Worm (Caenorhabditis elegans): ENCODE measurements around the gene srb-17.
A peak's percentile ranks its signal among the peaks of the same experiment; 100 is the strongest.

Gene srb-17

DNA sequence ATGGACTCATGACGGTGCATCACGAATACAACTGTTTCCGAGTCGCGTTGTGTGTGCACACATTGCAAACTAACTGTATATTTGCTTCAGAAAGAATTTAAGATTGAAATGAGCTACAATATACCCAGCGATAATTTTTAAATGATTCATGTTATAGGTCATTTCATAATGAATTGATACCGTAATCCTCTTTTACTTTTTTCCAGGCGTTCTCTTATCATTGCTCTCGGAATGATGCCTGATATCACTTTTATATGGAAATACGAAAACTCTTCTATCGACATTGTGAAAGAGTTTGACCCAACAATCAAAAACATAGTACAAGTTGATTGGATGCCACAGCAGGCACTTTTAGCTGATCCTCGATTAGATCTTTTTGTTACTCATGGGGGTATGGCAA, 9.4 kb upstream of the srb-17 start:
- peak; percentile 91 for TF ChIP-seq fos-1 (tag; optimal IDR thresholded peaks at IDR 0.05)
- TF ChIP-seq sma-9 (GFP tag; optimal IDR thresholded peaks at IDR 0.05), result peak; percentile 59
- TF ChIP-seq sma-9 (tag; optimal IDR thresholded peaks at IDR 0.05), result no peak
- no peak for TF ChIP-seq lin-13 (GFP tag; optimal IDR thresholded peaks at IDR 0.05)
- no peak for TF ChIP-seq ztf-4 (tag; optimal IDR thresholded peaks at IDR 0.05)
- TF ChIP-seq elt-1 (tag; optimal IDR thresholded peaks at IDR 0.05), result no peak

DNA sequence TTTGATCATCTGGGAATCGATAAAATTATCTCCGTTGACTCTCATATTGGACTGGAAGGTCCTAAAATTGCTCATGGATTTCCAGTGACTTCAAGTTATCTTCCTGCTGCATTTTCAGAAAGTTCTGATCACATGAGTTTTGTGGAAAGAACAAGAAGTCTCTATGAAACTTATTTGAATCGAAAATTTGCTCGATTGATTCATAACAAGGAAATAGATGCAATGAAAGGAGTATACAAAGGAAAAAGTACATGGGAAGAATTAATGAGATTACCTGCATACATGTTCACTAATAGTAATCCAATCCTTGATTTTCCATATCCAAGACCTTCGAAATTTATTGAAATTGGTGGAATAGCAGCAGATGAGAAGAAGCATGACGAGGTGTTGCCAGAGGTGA, 8.7 kb upstream of the srb-17 start:
- TF ChIP-seq dmd-4 (tag; optimal IDR thresholded peaks at IDR 0.05), result no peak
- no peak for TF ChIP-seq ama-1 (optimal IDR thresholded peaks at IDR 0.05)
- no peak for TF ChIP-seq blmp-1 (tag; optimal IDR thresholded peaks at IDR 0.05; ENCODE audit: insufficient read depth)
- TF ChIP-seq lin-13 (GFP tag; optimal IDR thresholded peaks at IDR 0.05), result no peak
- no peak for TF ChIP-seq nhr-129 (tag; optimal IDR thresholded peaks at IDR 0.05)
- TF ChIP-seq nhr-77 (tag; optimal IDR thresholded peaks at IDR 0.05), result no peak
- TF ChIP-seq nhr-11 (tag; optimal IDR thresholded peaks at IDR 0.05), result no peak

DNA sequence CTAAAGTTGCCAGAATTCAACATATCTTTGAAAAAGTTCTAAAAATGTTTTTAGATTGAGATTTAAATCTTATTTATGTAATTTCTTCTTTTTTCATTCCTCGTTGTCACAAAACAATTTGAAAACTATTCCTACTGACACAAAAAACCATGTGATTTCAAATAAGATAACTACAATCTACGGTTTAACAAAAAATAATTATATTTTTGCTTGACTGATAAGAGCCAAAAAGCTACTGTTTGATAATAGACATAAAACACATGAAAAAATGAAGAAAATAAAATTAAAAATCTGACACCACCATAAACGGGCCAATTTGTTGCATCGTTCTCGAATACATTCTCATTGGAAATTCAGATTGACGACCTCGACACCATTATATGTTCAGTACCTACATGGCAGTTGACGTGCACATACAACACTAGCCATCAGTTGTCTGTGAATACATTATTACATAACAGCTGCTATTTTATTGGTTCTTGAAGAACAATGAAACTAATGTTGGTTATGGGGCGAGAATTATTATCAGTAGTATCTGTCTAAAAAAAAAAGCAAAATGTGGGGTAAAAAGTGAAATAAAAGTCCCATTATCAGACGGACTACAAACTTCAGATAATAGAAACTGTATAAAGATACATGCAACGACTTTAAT, 7.1 kb upstream of the srb-17 start, which contains the start of gene ugt-43:
Gene ugt-43 (plus strand): TSS at position 602 of the 652 bp plus-strand sequence.
- TF ChIP-seq sem-4 (tag; optimal IDR thresholded peaks at IDR 0.05) (no peak), unc-62 (GFP tag; optimal IDR thresholded peaks at IDR 0.05) (no peak), unc-55 (GFP tag; optimal IDR thresholded peaks at IDR 0.05) (no peak), nhr-237 (tag; optimal IDR thresholded peaks at IDR 0.05) (no peak), mbf-1 (tag; optimal IDR thresholded peaks at IDR 0.05) (no peak), alr-1 (tag; optimal IDR thresholded peaks at IDR 0.05) (no peak), nhr-10 (tag; optimal IDR thresholded peaks at IDR 0.05) (no peak)

DNA sequence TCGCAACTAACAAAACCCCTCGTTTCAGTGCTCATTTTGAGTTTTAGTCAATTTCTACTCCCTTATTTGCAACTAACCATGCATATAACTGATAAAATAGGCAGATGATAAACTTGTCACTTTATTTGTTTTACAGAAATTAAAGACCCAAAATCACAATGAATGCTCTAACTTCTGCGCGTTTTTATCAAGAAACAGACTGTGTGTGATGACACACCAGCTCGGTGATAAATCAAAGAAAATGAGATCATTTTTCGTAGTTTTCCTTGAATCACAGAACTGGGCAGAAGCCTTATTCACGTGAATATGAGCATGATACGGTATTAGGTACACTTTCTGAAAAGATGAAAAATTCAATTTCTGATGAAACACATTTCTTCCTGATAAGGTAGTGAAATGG, 6.1 kb upstream of the srb-17 start:
- TF ChIP-seq crh-2 (tag; optimal IDR thresholded peaks at IDR 0.05), result peak; percentile 33
- peak; percentile 79 for TF ChIP-seq sma-9 (GFP tag; optimal IDR thresholded peaks at IDR 0.05)
- TF ChIP-seq sma-9 (tag; optimal IDR thresholded peaks at IDR 0.05), result no peak
- peak; percentile 17 for TF ChIP-seq sma-3 (GFP tag; optimal IDR thresholded peaks at IDR 0.05)
- TF ChIP-seq fos-1 (tag; optimal IDR thresholded peaks at IDR 0.05), result peak; percentile 98
- no peak for TF ChIP-seq ztf-4 (tag; optimal IDR thresholded peaks at IDR 0.05)
- TF ChIP-seq unc-39 (tag; optimal IDR thresholded peaks at IDR 0.05), result no peak
- peak; percentile 62 for TF ChIP-seq gmeb-1 (tag; optimal IDR thresholded peaks at IDR 0.05)

DNA sequence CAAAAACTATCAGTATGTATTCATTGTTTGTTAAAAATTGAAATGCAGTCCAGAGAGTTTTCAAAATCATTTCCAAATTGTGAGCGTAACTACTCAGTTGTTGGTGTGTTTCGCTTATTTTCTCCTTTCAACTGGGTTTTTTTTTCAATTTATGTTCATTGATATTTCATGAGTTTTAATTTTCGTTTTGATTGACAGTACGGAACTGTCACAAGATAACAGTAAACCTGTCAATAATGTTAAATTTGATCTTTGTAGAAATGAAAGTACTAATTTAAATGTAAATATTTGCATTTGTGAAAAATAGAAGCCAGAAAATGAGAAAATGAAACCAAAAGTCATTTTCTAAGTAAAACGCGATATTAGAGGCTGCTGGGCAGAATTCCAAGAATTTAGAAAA, 5.6 kb upstream of the srb-17 start:
- TF ChIP-seq lsy-2 (tag; optimal IDR thresholded peaks at IDR 0.05) (no peak), F13H6.1 (tag; optimal IDR thresholded peaks at IDR 0.05) (no peak), gmeb-1 (tag; optimal IDR thresholded peaks at IDR 0.05) (no peak), ceh-16 (tag; optimal IDR thresholded peaks at IDR 0.05) (no peak), nhr-6 (tag; optimal IDR thresholded peaks at IDR 0.05) (no peak), sma-3 (GFP tag; optimal IDR thresholded peaks at IDR 0.05) (no peak), peb-1 (tag; optimal IDR thresholded peaks at IDR 0.05) (no peak), C34F6.9 (tag; optimal IDR thresholded peaks at IDR 0.05) (no peak), ztf-11 (tag; optimal IDR thresholded peaks at IDR 0.05) (no peak), ZK546.5 (tag; optimal IDR thresholded peaks at IDR 0.05) (no peak), Y55F3AM.14 (GFP tag; optimal IDR thresholded peaks at IDR 0.05) (no peak), nhr-11 (tag; optimal IDR thresholded peaks at IDR 0.05) (no peak), skn-1 (tag; optimal IDR thresholded peaks at IDR 0.05) (no peak)

DNA sequence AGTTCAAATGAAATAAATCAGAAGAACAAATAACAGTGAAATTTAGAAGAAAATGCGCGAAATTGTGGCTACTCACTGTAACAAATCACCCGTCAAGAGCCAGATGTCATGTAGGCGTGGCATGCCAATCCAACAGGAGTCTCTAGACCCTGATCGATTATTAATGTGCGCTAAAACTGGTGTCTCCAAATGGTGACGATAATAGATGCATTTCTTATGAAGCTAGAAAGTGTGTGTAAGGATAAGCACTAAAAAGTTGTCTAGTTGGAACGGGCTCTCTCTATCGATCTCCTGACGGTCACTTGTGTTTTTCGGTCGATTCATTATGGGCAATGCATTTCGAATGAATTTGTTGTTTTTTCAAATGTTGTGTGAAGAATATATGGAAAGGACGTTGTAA, 4.7 kb upstream of the srb-17 start, which contains the start of gene mec-3:
Gene mec-3 (minus strand): TSS at position 101 of the 400 bp plus-strand sequence.
- TF ChIP-seq mdl-1 (tag; optimal IDR thresholded peaks at IDR 0.05), result no peak
- no peak for TF ChIP-seq ceh-82 (tag; optimal IDR thresholded peaks at IDR 0.05)
- peak; percentile 66 for TF ChIP-seq unc-55 (GFP tag; optimal IDR thresholded peaks at IDR 0.05)
- TF ChIP-seq sma-9 (GFP tag; optimal IDR thresholded peaks at IDR 0.05), result no peak
- no peak for TF ChIP-seq sma-9 (tag; optimal IDR thresholded peaks at IDR 0.05)
